Worm (Caenorhabditis elegans) whole organism, mixed stage, embryonic: ENCODE data around the gene daam-1.

Experiments used
- ces-1 ChIP-seq: fragments of 150-350 bp; optimal IDR thresholded peaks from 2 replicates; lab custom pipeline; 2014; ENCODE audit warnings: missing biosample characterization, missing genetic modification reagents, missing genetic modification characterization
- hlh-1 ChIP-seq: fragments of 150-350 bp; optimal IDR thresholded peaks from 2 replicates; lab custom pipeline; 2014; ENCODE audit warnings: missing biosample characterization, missing genetic modification reagents, missing genetic modification characterization
- sptf-1 ChIP-seq: sonication (generic microtip); optimal IDR thresholded peaks from 2 replicates; lab custom pipeline; 2017; ENCODE audit warnings: mild to moderate bottlenecking, missing genetic modification characterization, moderate library complexity, missing compliant biosample characterization

Gene daam-1

ce11 chrV:16067-16845 lies 67.4 kb downstream of the daam-1 start:
- no peak for TF ChIP-seq hlh-1 (tag; lab: Kevin White, UChicago)
- peak; percentile 40 for TF ChIP-seq sptf-1 (tag; lab: Kevin White, UChicago)
- no peak for TF ChIP-seq ces-1 (GFP tag; lab: Kevin White, UChicago)
